Fruit fly (Drosophila melanogaster) whole organism, wandering third instar larva: ENCODE data around the gene Hira.
A peak's percentile ranks its signal among the peaks of the same experiment; 100 is the strongest.

Experiments
- Abd-B ChIP-seq: fragments of >200 bp; optimal IDR thresholded peaks from 2 replicates; lab custom pipeline; 2017; ENCODE audit warnings: missing biosample characterization, missing genetic modification characterization
- CG32264 ChIP-seq: fragments of 200-800 bp; sonication (Bioruptor generic); optimal IDR thresholded peaks from 2 replicates; lab custom pipeline; 2016; ENCODE audit warnings: missing biosample characterization, missing genetic modification characterization
- CG9705 ChIP-seq: fragments of 200-800 bp; sonication (Bioruptor generic); optimal IDR thresholded peaks from 2 replicates; lab custom pipeline; 2018; ENCODE audit warnings: missing biosample characterization, mild to moderate bottlenecking, missing genetic modification characterization
- CrebA ChIP-seq: fragments of 200-800 bp; sonication (Bioruptor generic); optimal IDR thresholded peaks from 2 replicates; lab custom pipeline; 2016; ENCODE audit warnings: missing biosample characterization, mild to moderate bottlenecking, missing genetic modification characterization, borderline replicate concordance
- Dfd ChIP-seq: fragments of >200 bp; optimal IDR thresholded peaks from 2 replicates; lab custom pipeline; 2017; ENCODE audit warnings: missing biosample characterization, missing genetic modification characterization
- Dif ChIP-seq: fragments of 200-275, 200-300 bp; sonication (Bioruptor generic); optimal IDR thresholded peaks from 2 replicates; lab custom pipeline; 2018; ENCODE audit warnings: missing biosample characterization, missing genetic modification characterization; ENCODE audit not compliant: partially characterized antibody
- GATAd ChIP-seq: sonication (Bioruptor generic); optimal IDR thresholded peaks from 2 replicates; lab custom pipeline; 2016; ENCODE audit warnings: missing biosample characterization, missing genetic modification characterization
- HLH106 ChIP-seq: fragments of 200-800 bp; optimal IDR thresholded peaks from 3 replicates; lab custom pipeline; 2019; ENCODE audit warnings: missing biosample characterization, mild to moderate bottlenecking, missing genetic modification characterization, moderate library complexity
- Hnf4 ChIP-seq: fragments of 200-800 bp; sonication (Bioruptor generic); optimal IDR thresholded peaks from 2 replicates; lab custom pipeline; 2016; ENCODE audit warnings: missing biosample characterization, mild to moderate bottlenecking, missing genetic modification characterization
- Hr78 ChIP-seq: fragments of >200 bp; optimal IDR thresholded peaks from 2 replicates; lab custom pipeline; 2017; ENCODE audit warnings: missing biosample characterization, missing genetic modification characterization
- Hr83 ChIP-seq: fragments of 200-300 bp; sonication (Bioruptor generic); optimal IDR thresholded peaks from 2 replicates; lab custom pipeline; 2016; ENCODE audit warnings: missing biosample characterization, mild to moderate bottlenecking, missing genetic modification characterization, moderate library complexity; ENCODE audit not compliant: poor library complexity, severe bottlenecking
- Jra ChIP-seq: sonication (Bioruptor generic); optimal IDR thresholded peaks from 2 replicates; lab custom pipeline; 2016; ENCODE audit warnings: missing biosample characterization, missing genetic modification characterization
- Mio ChIP-seq: sonication (Bioruptor generic); optimal IDR thresholded peaks from 2 replicates; lab custom pipeline; 2016; ENCODE audit warnings: missing biosample characterization, missing genetic modification characterization
- Myc ChIP-seq: fragments of >200 bp; optimal IDR thresholded peaks from 2 replicates; lab custom pipeline; 2017
- N ChIP-seq: fragments of >200 bp; optimal IDR thresholded peaks from 2 replicates; lab custom pipeline; 2018; ENCODE audit warnings: missing biosample characterization, missing external identifiers, missing genetic modification characterization
- OdsH ChIP-seq: fragments of 200-800 bp; sonication (Bioruptor generic); optimal IDR thresholded peaks from 2 replicates; lab custom pipeline; 2016; ENCODE audit warnings: missing biosample characterization, mild to moderate bottlenecking, missing genetic modification characterization
- Rel ChIP-seq, 2 experiments: fragments of 200-800 bp; sonication (Bioruptor generic) in 1 of 2; optimal IDR thresholded peaks; 2 replicates in 1 of 2; 3 replicates in 1 of 2; lab custom pipeline; 2016 to 2019; ENCODE audit warnings: mild to moderate bottlenecking in 2 of 2, missing biosample characterization in 2 of 2, missing genetic modification characterization in 2 of 2, moderate library complexity in 1 of 2
- Sp1 ChIP-seq: fragments of 200-800 bp; sonication (Bioruptor generic); optimal IDR thresholded peaks from 3 replicates; lab custom pipeline; 2019; ENCODE audit warnings: missing biosample characterization, mild to moderate bottlenecking, missing genetic modification characterization, moderate library complexity
- Vsx2 ChIP-seq: fragments of 200-300, 225-300 bp; sonication (Bioruptor generic); optimal IDR thresholded peaks from 2 replicates; lab custom pipeline; 2018; ENCODE audit warnings: missing biosample characterization, missing genetic modification characterization; ENCODE audit not compliant: partially characterized antibody
- br ChIP-seq: fragments of 200-800 bp; sonication (Bioruptor generic); optimal IDR thresholded peaks from 2 replicates; lab custom pipeline; 2016; ENCODE audit warnings: missing biosample characterization, missing genetic modification characterization
- brk ChIP-seq: fragments of 200-800 bp; sonication (Bioruptor generic); optimal IDR thresholded peaks from 2 replicates; lab custom pipeline; 2016; ENCODE audit warnings: missing biosample characterization, mild to moderate bottlenecking, missing genetic modification characterization
- dl ChIP-seq, 2 experiments: fragments of 175-275, 200-275 bp in 1 of 2; fragments of 200-275 bp in 1 of 2; sonication (Bioruptor generic); optimal IDR thresholded peaks; lab custom pipeline; 2018; ENCODE audit warnings: mild to moderate bottlenecking in 2 of 2, missing biosample characterization in 2 of 2, missing genetic modification characterization in 2 of 2, moderate library complexity in 2 of 2; ENCODE audit not compliant: partially characterized antibody in 2 of 2, insufficient read depth in 1 of 2
- dmrt93B ChIP-seq: fragments of 200-800 bp; sonication (Bioruptor generic); optimal IDR thresholded peaks from 2 replicates; lab custom pipeline; 2018; ENCODE audit warnings: missing biosample characterization, mild to moderate bottlenecking, missing genetic modification characterization
- dsf ChIP-seq: sonication (Bioruptor generic); optimal IDR thresholded peaks from 2 replicates; lab custom pipeline; 2016; ENCODE audit warnings: missing biosample characterization, missing genetic modification characterization, borderline replicate concordance
- ey ChIP-seq: fragments of 200-800 bp; sonication (Bioruptor generic); optimal IDR thresholded peaks from 2 replicates; lab custom pipeline; 2016; ENCODE audit warnings: missing biosample characterization, missing genetic modification characterization
- foxo ChIP-seq, 2 experiments: fragments of 200-800 bp; sonication (Bioruptor generic); optimal IDR thresholded peaks; 2 replicates in 1 of 2; 3 replicates in 1 of 2; lab custom pipeline; 2016 to 2017; ENCODE audit warnings: missing biosample characterization in 2 of 2, missing genetic modification characterization in 2 of 2
- fru ChIP-seq: fragments of 200-800 bp; sonication (Bioruptor generic); optimal IDR thresholded peaks from 3 replicates; lab custom pipeline; 2016; ENCODE audit warnings: missing biosample characterization, mild to moderate bottlenecking, missing genetic modification characterization
- h ChIP-seq: fragments of 200-800 bp; sonication (Bioruptor generic); optimal IDR thresholded peaks from 3 replicates; lab custom pipeline; 2016; ENCODE audit warnings: missing biosample characterization, mild to moderate bottlenecking, missing genetic modification characterization
- jim ChIP-seq: fragments of 175-275, 200-325 bp; sonication (Bioruptor generic); optimal IDR thresholded peaks from 2 replicates; lab custom pipeline; 2016; ENCODE audit warnings: missing biosample characterization, mild to moderate bottlenecking, missing genetic modification characterization
- lola ChIP-seq: fragments of >200 bp; optimal IDR thresholded peaks from 2 replicates; lab custom pipeline; 2017; ENCODE audit warnings: missing biosample characterization, missing genetic modification characterization
- pan ChIP-seq: fragments of >200 bp; optimal IDR thresholded peaks from 2 replicates; lab custom pipeline; 2017
- psq ChIP-seq: fragments of 200-800 bp; sonication (Bioruptor generic); optimal IDR thresholded peaks from 3 replicates; lab custom pipeline; 2017; ENCODE audit warnings: missing biosample characterization, mild to moderate bottlenecking, missing genetic modification characterization, moderate library complexity
- rgr ChIP-seq: fragments of 200-800 bp; sonication (Bioruptor generic); optimal IDR thresholded peaks from 3 replicates; lab custom pipeline; 2016; ENCODE audit warnings: missing biosample characterization, mild to moderate bottlenecking, missing genetic modification characterization
- sage ChIP-seq: fragments of 200-800 bp; sonication (Bioruptor generic); optimal IDR thresholded peaks from 2 replicates; lab custom pipeline; 2016; ENCODE audit warnings: missing biosample characterization, mild to moderate bottlenecking, missing genetic modification characterization
- sv ChIP-seq: fragments of 200-800 bp; sonication (Bioruptor generic); optimal IDR thresholded peaks from 3 replicates; lab custom pipeline; 2016; ENCODE audit warnings: missing biosample characterization, missing genetic modification characterization
- tai ChIP-seq: sonication (Bioruptor generic); optimal IDR thresholded peaks from 2 replicates; lab custom pipeline; 2016; ENCODE audit warnings: missing biosample characterization, missing genetic modification characterization
- woc ChIP-seq: sonication (Bioruptor generic); optimal IDR thresholded peaks from 2 replicates; lab custom pipeline; 2016; ENCODE audit warnings: missing biosample characterization, mild to moderate bottlenecking, missing genetic modification characterization

Hira gene

DNA sequence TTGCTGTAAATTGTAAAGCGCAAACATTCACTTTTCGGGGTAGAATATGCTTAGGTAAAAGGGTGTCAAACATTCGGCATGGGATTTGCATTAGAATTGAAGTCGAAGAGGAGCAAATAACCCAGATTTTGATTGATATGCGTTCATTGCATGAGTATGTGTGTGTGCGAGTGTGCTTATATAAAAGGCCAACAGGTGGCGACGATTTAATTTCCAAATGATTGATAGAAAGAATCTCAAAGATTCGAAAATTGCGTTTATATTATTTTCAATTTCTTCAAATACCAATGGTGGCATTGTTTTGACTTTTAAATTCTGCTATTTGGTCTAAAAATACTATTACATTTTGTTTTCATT lies 18.1 kb upstream of the Hira start:
- TF ChIP-seq Myc (lab: Kevin White, UChicago) (no peak), OdsH (no peak), foxo (GFP tag; optimal IDR thresholded peaks at IDR 0.05; lab: Kevin White, UChicago) (no peak), sv (no peak), Sp1 (GFP tag; lab: Kevin White, UChicago) (no peak), CG9705 (GFP tag; lab: Kevin White, UChicago) (no peak), rgr (GFP tag; lab: Kevin White, UChicago) (no peak), Mio (GFP tag; lab: Kevin White, UChicago) (no peak)

DNA sequence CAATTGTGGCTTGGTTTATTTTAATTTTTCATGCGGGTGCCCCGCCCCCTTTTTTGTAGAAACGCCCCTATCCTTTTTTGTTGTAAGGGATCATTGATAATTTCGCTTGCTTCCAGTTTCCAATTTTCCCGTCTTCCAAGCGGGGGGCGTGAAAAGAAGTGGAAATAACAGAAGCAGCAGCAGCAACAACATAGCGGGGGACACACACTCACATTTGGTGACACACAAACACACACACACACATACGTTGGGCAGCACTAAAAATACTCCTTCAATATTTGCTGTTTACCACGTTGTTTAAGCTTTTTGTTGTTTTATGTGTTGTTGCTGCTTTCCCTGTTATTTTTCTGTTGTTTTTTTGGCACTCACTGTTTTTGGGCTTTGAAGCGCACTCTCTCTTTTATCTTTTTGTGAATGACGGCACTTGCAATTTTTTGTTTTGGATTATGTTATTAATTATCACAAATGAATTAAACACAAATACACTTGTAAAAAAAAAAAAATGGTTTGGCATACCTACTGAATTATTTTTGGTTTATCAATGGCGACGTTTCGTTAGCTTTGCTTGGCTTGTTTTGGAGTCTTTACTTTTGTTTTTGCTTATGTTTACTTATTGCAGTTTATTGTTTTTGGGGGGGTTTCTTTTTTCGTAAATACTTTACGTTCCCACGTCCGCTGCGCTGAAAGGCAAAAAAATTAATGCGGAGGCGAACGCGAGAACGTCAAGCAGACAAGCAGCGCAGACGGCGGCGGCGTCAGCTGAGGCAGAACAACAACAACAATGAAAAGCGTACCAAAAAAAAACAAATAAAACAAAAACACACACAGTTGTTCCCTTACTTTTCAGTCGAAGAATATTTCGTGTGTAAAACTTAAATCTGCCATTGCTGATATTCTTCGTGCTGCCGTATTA lies 17.4 kb upstream of the Hira start:
- no peak for TF ChIP-seq woc (GFP tag; lab: Kevin White, UChicago)
- TF ChIP-seq dmrt93B (GFP tag; lab: Kevin White, UChicago): no peak
- no peak for TF ChIP-seq HLH106 (tag; lab: Kevin White, UChicago)
- no peak for TF ChIP-seq brk (GFP tag; lab: Kevin White, UChicago)
- TF ChIP-seq dsf (GFP tag; lab: Kevin White, UChicago): no peak
- TF ChIP-seq pan (lab: Kevin White, UChicago): no peak
- TF ChIP-seq Hr78: no peak
- TF ChIP-seq psq (GFP tag; lab: Kevin White, UChicago): no peak
- peak; percentile 1 for TF ChIP-seq fru (GFP tag; lab: Kevin White, UChicago)
- TF ChIP-seq Rel (GFP tag; optimal IDR thresholded peaks at IDR 0.05; lab: Kevin White, UChicago): no peak
- TF ChIP-seq Rel (tag; optimal IDR thresholded peaks at IDR 0.05; lab: Kevin White, UChicago): peak; percentile 97
- no peak for TF ChIP-seq Sp1 (GFP tag; lab: Kevin White, UChicago)
- no peak for TF ChIP-seq Jra (GFP tag; lab: Kevin White, UChicago)
- no peak for TF ChIP-seq Dfd (GFP tag; lab: Kevin White, UChicago)
- peak in 1 of 2 experiments; percentile 2 for TF ChIP-seq foxo (GFP tag; optimal IDR thresholded peaks at IDR 0.05; lab: Kevin White, UChicago)

DNA sequence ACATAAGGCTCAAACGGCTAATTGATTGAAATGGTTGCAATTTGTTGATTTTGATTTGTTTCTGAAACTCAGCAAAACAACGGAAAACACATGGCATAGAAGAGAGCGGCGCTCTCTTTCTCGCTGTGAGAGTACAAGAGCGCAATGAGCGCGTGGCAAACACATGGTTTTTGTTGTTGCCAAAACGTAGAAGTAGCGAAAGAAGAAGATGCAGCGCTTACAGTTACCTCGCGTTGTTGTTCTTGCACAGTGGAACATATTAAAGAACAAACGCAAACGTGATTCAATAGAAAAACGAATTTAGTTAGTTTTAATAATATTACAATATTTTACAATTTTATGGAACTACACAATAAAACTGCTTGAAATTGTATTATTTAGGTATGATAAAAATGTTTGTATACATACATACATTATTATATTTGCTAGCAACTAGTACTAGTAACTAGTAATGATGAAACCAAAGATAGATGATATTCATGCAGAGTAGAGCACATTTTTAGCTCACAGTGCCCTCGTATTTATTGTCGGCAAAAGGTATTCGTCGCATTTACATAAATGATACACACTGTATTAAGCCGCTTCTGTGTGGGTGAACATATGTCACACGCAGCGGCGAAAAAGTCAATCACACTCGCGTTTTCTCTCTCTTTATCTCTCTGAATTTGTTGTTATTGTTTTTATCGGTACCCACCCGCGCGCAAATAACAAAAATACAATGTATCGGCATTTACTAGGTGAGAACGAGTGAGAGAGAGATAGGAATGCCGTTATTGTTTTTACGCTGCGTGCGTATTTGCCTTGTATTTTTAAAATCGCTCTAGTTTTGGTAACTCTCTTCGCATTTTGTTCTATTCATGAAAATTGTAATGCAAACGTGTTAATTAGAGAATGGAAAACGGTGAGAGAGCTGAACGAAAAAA lies 16.5 kb upstream of the Hira start:
- TF ChIP-seq Myc (lab: Kevin White, UChicago): no peak
- TF ChIP-seq lola: no peak
- peak; percentile 78 to 85 for TF ChIP-seq dl (GFP tag; optimal IDR thresholded peaks at IDR 0.05; lab: Kevin White, UChicago; ENCODE audit: insufficient read depth in 1 of 2, partially characterized antibody in 2 of 2)
- no peak for TF ChIP-seq N (GFP tag; lab: Kevin White, UChicago)
- TF ChIP-seq foxo (GFP tag; optimal IDR thresholded peaks at IDR 0.05; lab: Kevin White, UChicago): peak in 1 of 2 experiments; percentile 96
- peak; percentile 91 for TF ChIP-seq sv
- TF ChIP-seq Vsx2 (GFP tag; lab: Kevin White, UChicago): peak; percentile 59
- TF ChIP-seq br (GFP tag; lab: Kevin White, UChicago): peak; percentile 86
- peak; percentile 73 for TF ChIP-seq woc (GFP tag; lab: Kevin White, UChicago)
- TF ChIP-seq HLH106 (tag; lab: Kevin White, UChicago): peak; percentile 94
- TF ChIP-seq Sp1 (GFP tag; lab: Kevin White, UChicago): peak; percentile 94
- peak; percentile 49 for TF ChIP-seq Jra (GFP tag; lab: Kevin White, UChicago)
- TF ChIP-seq jim (GFP tag; lab: Kevin White, UChicago): no peak
- peak; percentile 46 for TF ChIP-seq tai (GFP tag; lab: Kevin White, UChicago)
- TF ChIP-seq Hr83 (GFP tag; lab: Kevin White, UChicago): peak; percentile 11
- TF ChIP-seq Hnf4 (GFP tag; lab: Kevin White, UChicago): peak; percentile 72
- peak; percentile 95 for TF ChIP-seq h (GFP tag; lab: Kevin White, UChicago)
- TF ChIP-seq dmrt93B (GFP tag; lab: Kevin White, UChicago): peak; percentile 93
- peak; percentile 29 for TF ChIP-seq GATAd (GFP tag; lab: Kevin White, UChicago)
- TF ChIP-seq Abd-B (GFP tag; lab: Kevin White, UChicago): no peak
- peak; percentile 11 for TF ChIP-seq Mio (GFP tag; lab: Kevin White, UChicago)
- no peak for TF ChIP-seq Hr78
- TF ChIP-seq OdsH: peak; percentile 94
- peak; percentile 95 for TF ChIP-seq rgr (GFP tag; lab: Kevin White, UChicago)
- TF ChIP-seq fru (GFP tag; lab: Kevin White, UChicago): peak; percentile 94
- TF ChIP-seq CrebA (GFP tag; lab: Kevin White, UChicago): no peak
- TF ChIP-seq brk (GFP tag; lab: Kevin White, UChicago): peak; percentile 80
- peak; percentile 82 for TF ChIP-seq CG9705 (GFP tag; lab: Kevin White, UChicago)
- peak; percentile 36 for TF ChIP-seq CG32264
- TF ChIP-seq Dfd (GFP tag; lab: Kevin White, UChicago): peak; percentile 30
- TF ChIP-seq pan (lab: Kevin White, UChicago): no peak
- TF ChIP-seq Dif (GFP tag; lab: Kevin White, UChicago): peak; percentile 86
- TF ChIP-seq psq (GFP tag; lab: Kevin White, UChicago): peak; percentile 92
- peak; percentile 36 for TF ChIP-seq Rel (GFP tag; optimal IDR thresholded peaks at IDR 0.05; lab: Kevin White, UChicago)
- no peak for TF ChIP-seq Rel (tag; optimal IDR thresholded peaks at IDR 0.05; lab: Kevin White, UChicago)
- peak; percentile 57 for TF ChIP-seq sage (GFP tag; lab: Kevin White, UChicago)
- peak; percentile 91 for TF ChIP-seq ey
- peak; percentile 14 for TF ChIP-seq dsf (GFP tag; lab: Kevin White, UChicago)
